Fruit fly (Drosophila melanogaster) S2 (cell line): ENCODE results near the gene CG31673.

Experiments
- CG8478 ChIP-seq: fragments of >200 bp; optimal IDR thresholded peaks from 2 replicates; lab custom pipeline; 2018
- CTCF ChIP-seq, 2 experiments: fragments of >200 bp; optimal IDR thresholded peaks; 2 replicates each; lab custom pipeline; 2018

Gene CG31673

dm6 chr2L:20816140-20816539 lies 13.3 kb upstream of the CG31673 start, which contains the start of gene CG33322:
TSS of gene CG33322 (minus strand) at chr2L:20816240.
- TF ChIP-seq CG8478 (no peak), CTCF (optimal IDR thresholded peaks at IDR 0.05; lab: Kevin White, UChicago) (no peak)

- no peak for TF ChIP-seq CTCF (optimal IDR thresholded peaks at IDR 0.05; lab: Kevin White, UChicago)
- no peak for TF ChIP-seq CG8478
Observed at dm6 chr2L:20817170-20817569, 12.2 kb upstream of the CG31673 start, which contains the start of gene CheB38b. TSS of gene CheB38b (minus strand) at chr2L:20817270.

dm6 chr2L:20818432-20818831 lies 11.0 kb upstream of the CG31673 start, which contains the start of gene CheB38a:
TSS of gene CheB38a (minus strand) at chr2L:20818532.
- TF ChIP-seq CG8478 (no peak), CTCF (optimal IDR thresholded peaks at IDR 0.05; lab: Kevin White, UChicago) (no peak)

dm6 chr2L:20820767-20821166 lies 8.6 kb upstream of the CG31673 start, which contains the start of gene CheB38c:
TSS of gene CheB38c (minus strand) at chr2L:20820867.
- no peak for TF ChIP-seq CG8478
- TF ChIP-seq CTCF (optimal IDR thresholded peaks at IDR 0.05; lab: Kevin White, UChicago): no peak

- TF ChIP-seq CG8478 (no peak), CTCF (optimal IDR thresholded peaks at IDR 0.05; lab: Kevin White, UChicago) (no peak)
Observed at dm6 chr2L:20821249-20822024, 8.0 kb upstream of the CG31673 start.

- TF ChIP-seq CTCF (optimal IDR thresholded peaks at IDR 0.05; lab: Kevin White, UChicago) (peak in 1 of 2 experiments; percentile 0), CG8478 (no peak)
Observed at dm6 chr2L:20822025-20822371, 7.4 kb upstream of the CG31673 start.

dm6 chr2L:20822489-20823195 lies 6.8 kb upstream of the CG31673 start, which contains the start of gene CG9331:
TSS of gene CG9331 (plus strand) at chr2L:20822828.
- TF ChIP-seq CG8478 (no peak), CTCF (optimal IDR thresholded peaks at IDR 0.05; lab: Kevin White, UChicago) (peak in 1 of 2 experiments; percentile 20)

- no peak for TF ChIP-seq CG8478
- TF ChIP-seq CTCF (optimal IDR thresholded peaks at IDR 0.05; lab: Kevin White, UChicago): peak in 1 of 2 experiments; percentile 9
Observed at dm6 chr2L:20823196-20824105, 6.0 kb upstream of the CG31673 start.

- TF ChIP-seq CTCF (optimal IDR thresholded peaks at IDR 0.05; lab: Kevin White, UChicago) (no peak), CG8478 (no peak)
Observed at dm6 chr2L:20824136-20824789, 5.1 kb upstream of the CG31673 start.

- TF ChIP-seq CTCF (optimal IDR thresholded peaks at IDR 0.05; lab: Kevin White, UChicago): no peak
- no peak for TF ChIP-seq CG8478
Observed at dm6 chr2L:20825265-20825664, 4.1 kb upstream of the CG31673 start.

dm6 chr2L:20826226-20826625 lies 3.2 kb upstream of the CG31673 start:
- no peak for TF ChIP-seq CG8478
- TF ChIP-seq CTCF (optimal IDR thresholded peaks at IDR 0.05; lab: Kevin White, UChicago): peak; percentile 77 to 86

dm6 chr2L:20827045-20827444 lies 2.4 kb upstream of the CG31673 start:
- TF ChIP-seq CG8478 (no peak), CTCF (optimal IDR thresholded peaks at IDR 0.05; lab: Kevin White, UChicago) (no peak)

dm6 chr2L:20828701-20829100 lies 708 bp upstream of the CG31673 start:
- no peak for TF ChIP-seq CG8478
- no peak for TF ChIP-seq CTCF (optimal IDR thresholded peaks at IDR 0.05; lab: Kevin White, UChicago)

dm6 chr2L:20829755-20830396 lies 467 bp downstream of the CG31673 start:
- no peak for TF ChIP-seq CG8478
- no peak for TF ChIP-seq CTCF (optimal IDR thresholded peaks at IDR 0.05; lab: Kevin White, UChicago)
